Worm (Caenorhabditis elegans): ENCODE measurements around the gene cyp-34A7.

cyp-34A7 gene

ce11 chrV:3941860-3942259 is 21.8 kb downstream of the cyp-34A7 start, which contains the start of gene cyp-35B2:
Gene cyp-35B2, plus strand, starts transcription at chrV:3942160.
- no peak for TF ChIP-seq unc-120 (tag; optimal IDR thresholded peaks at IDR 0.05; ENCODE audit: poor library complexity, severe bottlenecking)
- TF ChIP-seq elt-3 (tag; optimal IDR thresholded peaks at IDR 0.05), result no peak
- TF ChIP-seq flh-1 (GFP tag; optimal IDR thresholded peaks at IDR 0.05), result no peak
- TF ChIP-seq nhr-2 (tag; optimal IDR thresholded peaks at IDR 0.05), result no peak
- no peak for TF ChIP-seq ceh-43 (GFP tag; optimal IDR thresholded peaks at IDR 0.05)
- TF ChIP-seq blmp-1 (tag; optimal IDR thresholded peaks at IDR 0.05), result no peak
- no peak for TF ChIP-seq snpc-4 (tag; optimal IDR thresholded peaks at IDR 0.05)

ce11 chrV:3938789-3939188 is 24.8 kb downstream of the cyp-34A7 start, which contains the start of gene cyp-35B1:
Gene cyp-35B1, plus strand, starts transcription at chrV:3939032.
- TF ChIP-seq mab-5 (tag; optimal IDR thresholded peaks at IDR 0.05), result no peak
- no peak for TF ChIP-seq unc-120 (tag; optimal IDR thresholded peaks at IDR 0.05; ENCODE audit: poor library complexity, severe bottlenecking)
- TF ChIP-seq ceh-83 (GFP tag; optimal IDR thresholded peaks at IDR 0.05), result no peak
- no peak for TF ChIP-seq sem-2 (GFP tag; optimal IDR thresholded peaks at IDR 0.05)
- no peak for TF ChIP-seq M03D4.4 (tag; optimal IDR thresholded peaks at IDR 0.05)
- TF ChIP-seq lsy-2 (tag; optimal IDR thresholded peaks at IDR 0.05), result no peak
- no peak for TF ChIP-seq ztf-11 (tag; optimal IDR thresholded peaks at IDR 0.05)
- no peak for TF ChIP-seq ham-2 (GFP tag; optimal IDR thresholded peaks at IDR 0.05)
- TF ChIP-seq flh-1 (GFP tag; optimal IDR thresholded peaks at IDR 0.05), result no peak
- TF ChIP-seq drap-1 (GFP tag; optimal IDR thresholded peaks at IDR 0.05), result no peak

ce11 chrV:3935892-3936478 is 27.6 kb downstream of the cyp-34A7 start, which contains the start of gene cyp-35A5:
Gene cyp-35A5, plus strand, starts transcription at chrV:3936326.
- no peak for TF ChIP-seq elt-3 (tag; optimal IDR thresholded peaks at IDR 0.05)
- TF ChIP-seq sptf-1 (tag; optimal IDR thresholded peaks at IDR 0.05), result no peak
- no peak for TF ChIP-seq lsy-2 (tag; optimal IDR thresholded peaks at IDR 0.05)
- TF ChIP-seq bed-3 (GFP tag; optimal IDR thresholded peaks at IDR 0.05), result no peak

ce11 chrV:3931326-3931725 is 32.3 kb downstream of the cyp-34A7 start, which contains the start of gene srx-63:
Gene srx-63, plus strand, starts transcription at chrV:3931626.
- no peak for TF ChIP-seq sem-2 (GFP tag; optimal IDR thresholded peaks at IDR 0.05)
- no peak for TF ChIP-seq nhr-12 (tag; optimal IDR thresholded peaks at IDR 0.05)
- no peak for TF ChIP-seq mab-5 (tag; optimal IDR thresholded peaks at IDR 0.05)
- no peak for TF ChIP-seq lin-13 (tag; optimal IDR thresholded peaks at IDR 0.05)
- TF ChIP-seq ham-2 (GFP tag; optimal IDR thresholded peaks at IDR 0.05), result no peak
- TF ChIP-seq elt-1 (tag; optimal IDR thresholded peaks at IDR 0.05; ENCODE audit: borderline replicate concordance, insufficient read depth), result no peak
- no peak for TF ChIP-seq ceh-39 (tag; optimal IDR thresholded peaks at IDR 0.05)
- TF ChIP-seq bed-3 (GFP tag; optimal IDR thresholded peaks at IDR 0.05), result no peak
- no peak for TF ChIP-seq ztf-11 (tag; optimal IDR thresholded peaks at IDR 0.05)
- no peak for TF ChIP-seq drap-1 (GFP tag; optimal IDR thresholded peaks at IDR 0.05)

- no peak for TF ChIP-seq nhr-76 (tag; optimal IDR thresholded peaks at IDR 0.05)
- TF ChIP-seq ham-2 (GFP tag; optimal IDR thresholded peaks at IDR 0.05), result no peak
- no peak for TF ChIP-seq lsy-2 (tag; optimal IDR thresholded peaks at IDR 0.05)
- no peak for TF ChIP-seq drap-1 (GFP tag; optimal IDR thresholded peaks at IDR 0.05)
- TF ChIP-seq M03D4.4 (tag; optimal IDR thresholded peaks at IDR 0.05), result no peak
- TF ChIP-seq blmp-1 (tag; optimal IDR thresholded peaks at IDR 0.05), result no peak
- TF ChIP-seq nhr-237 (tag; optimal IDR thresholded peaks at IDR 0.05), result no peak
- TF ChIP-seq unc-62 (GFP tag; optimal IDR thresholded peaks at IDR 0.05), result no peak
- no peak for TF ChIP-seq elt-3 (tag; optimal IDR thresholded peaks at IDR 0.05)
- TF ChIP-seq cnd-1 (tag; optimal IDR thresholded peaks at IDR 0.05), result no peak
Measured at ce11 chrV:3929099-3929498, 34.5 kb downstream of the cyp-34A7 start, which contains the start of gene srx-64. Gene srx-64, plus strand, starts transcription at chrV:3929399.

- TF ChIP-seq ceh-43 (GFP tag; optimal IDR thresholded peaks at IDR 0.05) (no peak), nhr-12 (tag; optimal IDR thresholded peaks at IDR 0.05) (no peak), sem-2 (GFP tag; optimal IDR thresholded peaks at IDR 0.05) (no peak), ces-1 (GFP tag; optimal IDR thresholded peaks at IDR 0.05) (no peak), nhr-76 (tag; optimal IDR thresholded peaks at IDR 0.05) (no peak), elt-1 (tag; optimal IDR thresholded peaks at IDR 0.05; ENCODE audit: borderline replicate concordance, insufficient read depth) (no peak), tbx-8 (GFP tag; optimal IDR thresholded peaks at IDR 0.05) (no peak)
Measured at ce11 chrV:3927522-3927921, 36.1 kb downstream of the cyp-34A7 start.
